Worm (Caenorhabditis elegans) whole organism, mixed stage, embryonic: ENCODE measurements around the gene F40G12.11.

Experiments used
- blmp-1 ChIP-seq: fragments of 150-350 bp; optimal IDR thresholded peaks from 2 replicates; lab custom pipeline; 2014; ENCODE audit warnings: missing biosample characterization, missing genetic modification characterization
- ces-1 ChIP-seq: fragments of 150-350 bp; optimal IDR thresholded peaks from 2 replicates; lab custom pipeline; 2014; ENCODE audit warnings: missing biosample characterization, missing genetic modification reagents, missing genetic modification characterization
- cnd-1 ChIP-seq: fragments of 200-800 bp; sonication (Bioruptor generic); optimal IDR thresholded peaks from 2 replicates; lab custom pipeline; 2018; ENCODE audit warnings: mild to moderate bottlenecking, missing genetic modification characterization, missing compliant biosample characterization
- lin-13 ChIP-seq: fragments of 150-350 bp; optimal IDR thresholded peaks from 2 replicates; lab custom pipeline; 2014; ENCODE audit warnings: missing biosample characterization, missing genetic modification characterization
- nhr-237 ChIP-seq: fragments of 150-350 bp; optimal IDR thresholded peaks from 2 replicates; lab custom pipeline; 2014; ENCODE audit warnings: missing biosample characterization, missing genetic modification characterization
- nhr-28 ChIP-seq: fragments of 150-350 bp; optimal IDR thresholded peaks from 2 replicates; lab custom pipeline; 2014; ENCODE audit warnings: missing biosample characterization, missing genetic modification characterization
- pha-4 ChIP-seq: fragments of 150-350 bp; optimal IDR thresholded peaks from 2 replicates; lab custom pipeline; 2018; ENCODE audit warnings: missing biosample characterization, missing genetic modification reagents, missing genetic modification characterization
- snpc-4 ChIP-seq: fragments of 150-350 bp; optimal IDR thresholded peaks from 2 replicates; lab custom pipeline; 2014; ENCODE audit warnings: missing biosample characterization, missing genetic modification characterization
- tbx-8 ChIP-seq: fragments of 200-800 bp; sonication (Bioruptor generic); optimal IDR thresholded peaks from 2 replicates; lab custom pipeline; 2018; ENCODE audit warnings: mild to moderate bottlenecking, missing genetic modification characterization, moderate library complexity, missing compliant biosample characterization
- unc-39 ChIP-seq: fragments of 150-350 bp; optimal IDR thresholded peaks from 2 replicates; lab custom pipeline; 2014; ENCODE audit warnings: missing biosample characterization, missing genetic modification characterization
- ztf-11 ChIP-seq: fragments of 150-350 bp; optimal IDR thresholded peaks from 2 replicates; lab custom pipeline; 2014; ENCODE audit warnings: missing biosample characterization, missing genetic modification characterization

ce11 chrV:14333116-14333515 lies 47.1 kb downstream of the F40G12.11 start, which contains the start of gene srm-4:
- TF ChIP-seq blmp-1 (no peak), lin-13 (tag; lab: Kevin White, UChicago) (no peak), ces-1 (no peak), unc-39 (tag; lab: Kevin White, UChicago) (no peak), ztf-11 (tag; lab: Kevin White, UChicago) (no peak), snpc-4 (no peak), pha-4 (tag; lab: Kevin White, UChicago) (no peak), nhr-237 (tag; lab: Kevin White, UChicago) (no peak), cnd-1 (no peak), tbx-8 (no peak), nhr-28 (tag; lab: Kevin White, UChicago) (no peak)
